Worm (Caenorhabditis elegans) whole organism, L1 larva: ENCODE measurements around the gene Y17D7C.1.
A peak's percentile ranks its signal among the peaks of the same experiment; 100 is the strongest.

ENCODE experiments used
- C16A3.4 ChIP-seq: fragments of 150-350 bp; optimal IDR thresholded peaks from 2 replicates; lab custom pipeline; 2014; ENCODE audit warnings: missing biosample characterization, missing genetic modification characterization
- C34B4.2 ChIP-seq: sonication (generic microtip); optimal IDR thresholded peaks from 2 replicates; lab custom pipeline; 2017; ENCODE audit warnings: mild to moderate bottlenecking, missing genetic modification characterization, missing compliant biosample characterization
- F16B12.6 ChIP-seq: fragments of 150-350 bp; optimal IDR thresholded peaks from 2 replicates; lab custom pipeline; 2014; ENCODE audit warnings: missing biosample characterization, missing genetic modification characterization
- Y116A8C.19 ChIP-seq: sonication (generic microtip); optimal IDR thresholded peaks from 2 replicates; lab custom pipeline; 2016; ENCODE audit warnings: missing compliant biosample characterization, missing genetic modification characterization, borderline replicate concordance
- aly-2 ChIP-seq: fragments of 150-350 bp; optimal IDR thresholded peaks from 2 replicates; lab custom pipeline; 2014; ENCODE audit warnings: missing biosample characterization, missing genetic modification characterization
- efl-1 ChIP-seq, 4 experiments: fragments of 150-350 bp; optimal IDR thresholded peaks in 3 of 4; peaks in 1 of 4; 1 replicate in 1 of 4; 2 replicates in 3 of 4; lab custom pipeline; 2014; ENCODE audit warnings: missing biosample characterization in 2 of 4, missing genetic modification characterization in 2 of 4, missing genetic modification reagents in 2 of 4
- egl-27 ChIP-seq, 2 experiments: fragments of 150-350 bp in 1 of 2; sonication (generic microtip); optimal IDR thresholded peaks; 3 replicates each; lab custom pipeline; 2017 to 2018; ENCODE audit warnings: missing biosample characterization in 2 of 2, missing genetic modification characterization in 2 of 2, missing genetic modification reagents in 2 of 2
- elt-2 ChIP-seq: sonication (generic microtip); optimal IDR thresholded peaks from 2 replicates; lab custom pipeline; 2016; ENCODE audit warnings: missing genetic modification characterization, mild to moderate bottlenecking, inconsistent platforms, missing compliant biosample characterization, missing genetic modification reagents
- elt-3 ChIP-seq, 6 experiments: fragments of 150-350 bp in 1 of 6; sonication (generic microtip); optimal IDR thresholded peaks; 2 replicates each; lab custom pipeline; 2017 to 2018; ENCODE audit warnings: missing biosample characterization in 6 of 6, missing genetic modification characterization in 6 of 6, inconsistent platforms in 1 of 6
- ets-5 ChIP-seq: fragments of 200-800 bp; sonication (Bioruptor generic); IDR thresholded peaks from 2 replicates; pipeline ENCODE4 v1.3.6; 2022; ENCODE audit warnings: missing genetic modification characterization, missing compliant biosample characterization
- grh-1 ChIP-seq: fragments of 200-800 bp; sonication (Bioruptor generic); IDR thresholded peaks from 2 replicates; pipeline ENCODE4 v1.3.6; 2022; ENCODE audit warnings: missing genetic modification reagents, missing genetic modification characterization, missing compliant biosample characterization
- hlh-4 ChIP-seq: sonication (generic microtip); optimal IDR thresholded peaks from 2 replicates; lab custom pipeline; 2016; ENCODE audit warnings: mild to moderate bottlenecking, missing genetic modification characterization, missing compliant biosample characterization
- lin-14 ChIP-seq: fragments of 200-800 bp; sonication (Bioruptor generic); optimal IDR thresholded peaks from 2 replicates; lab custom pipeline; 2018; ENCODE audit warnings: mild to moderate bottlenecking, missing genetic modification characterization, moderate library complexity, missing compliant biosample characterization
- lin-15B ChIP-seq: fragments of 150-350 bp; sonication (generic microtip); optimal IDR thresholded peaks from 3 replicates; lab custom pipeline; 2014; ENCODE audit warnings: missing biosample characterization, missing genetic modification characterization
- lin-35 ChIP-seq, 2 experiments: fragments of 150-350 bp; optimal IDR thresholded peaks; 2 replicates each; lab custom pipeline; 2014; ENCODE audit warnings: missing biosample characterization in 2 of 2, missing genetic modification characterization in 2 of 2, missing genetic modification reagents in 2 of 2
- lin-39 ChIP-seq: fragments of 150-350 bp; optimal IDR thresholded peaks from 2 replicates; lab custom pipeline; 2014; ENCODE audit warnings: missing biosample characterization, missing genetic modification reagents, missing genetic modification characterization
- mab-9 ChIP-seq: fragments of 200-800 bp; sonication (Bioruptor generic); IDR thresholded peaks from 2 replicates; pipeline ENCODE4 v1.3.6; 2022; ENCODE audit warnings: missing genetic modification reagents, missing genetic modification characterization, missing compliant biosample characterization
- nhr-19 ChIP-seq: fragments of 200-800 bp; sonication (Bioruptor generic); conservative IDR thresholded peaks from 2 replicates; pipeline ENCODE4 v1.3.6; 2022; ENCODE audit warnings: missing genetic modification characterization, missing compliant biosample characterization
- nhr-20 ChIP-seq: sonication (generic microtip); optimal IDR thresholded peaks from 2 replicates; lab custom pipeline; 2016; ENCODE audit warnings: mild to moderate bottlenecking, missing genetic modification characterization, missing compliant biosample characterization
- nhr-77 ChIP-seq: fragments of 150-350 bp; optimal IDR thresholded peaks from 2 replicates; lab custom pipeline; 2014; ENCODE audit warnings: missing biosample characterization, missing genetic modification characterization
- nhr-84 ChIP-seq: sonication (generic microtip); optimal IDR thresholded peaks from 2 replicates; lab custom pipeline; 2017; ENCODE audit warnings: missing biosample characterization, missing genetic modification characterization
- nhr-90 ChIP-seq: sonication (generic microtip); optimal IDR thresholded peaks from 2 replicates; lab custom pipeline; 2016; ENCODE audit warnings: mild to moderate bottlenecking, missing genetic modification characterization, missing compliant biosample characterization; ENCODE audit not compliant: poor library complexity
- pqm-1 ChIP-seq: sonication (generic microtip); optimal IDR thresholded peaks from 3 replicates; lab custom pipeline; 2017; ENCODE audit warnings: missing biosample characterization, missing genetic modification characterization
- rnt-1 ChIP-seq: sonication (generic microtip); optimal IDR thresholded peaks from 2 replicates; lab custom pipeline; 2016; ENCODE audit warnings: mild to moderate bottlenecking, missing genetic modification characterization, moderate library complexity, missing compliant biosample characterization
- skn-1 ChIP-seq: fragments of 150-350 bp; optimal IDR thresholded peaks from 2 replicates; lab custom pipeline; 2014; ENCODE audit warnings: missing biosample characterization, missing genetic modification characterization
- snu-23 ChIP-seq: sonication (generic microtip); optimal IDR thresholded peaks from 2 replicates; lab custom pipeline; 2016; ENCODE audit warnings: missing genetic modification characterization, missing compliant biosample characterization
- swsn-7 ChIP-seq: sonication (generic microtip); optimal IDR thresholded peaks from 2 replicates; lab custom pipeline; 2016; ENCODE audit warnings: missing genetic modification characterization, missing compliant biosample characterization
- tlp-1 ChIP-seq: fragments of 150-350 bp; optimal IDR thresholded peaks from 2 replicates; lab custom pipeline; 2014; ENCODE audit warnings: missing biosample characterization, missing genetic modification characterization
- unc-130 ChIP-seq: fragments of 150-350 bp; optimal IDR thresholded peaks from 2 replicates; lab custom pipeline; 2017; ENCODE audit warnings: missing biosample characterization, missing genetic modification characterization, inconsistent platforms
- unc-30 ChIP-seq: sonication (generic microtip); optimal IDR thresholded peaks from 2 replicates; lab custom pipeline; 2017; ENCODE audit warnings: missing biosample characterization, missing genetic modification characterization
- zip-4 ChIP-seq: fragments of 200-800 bp; sonication (Bioruptor generic); optimal IDR thresholded peaks from 2 replicates; lab custom pipeline; 2018; ENCODE audit warnings: mild to moderate bottlenecking, missing genetic modification characterization, moderate library complexity, missing compliant biosample characterization
- ztf-11 ChIP-seq, 2 experiments: sonication (generic microtip); optimal IDR thresholded peaks; 2 replicates each; lab custom pipeline; 2016 to 2017; ENCODE audit warnings: missing genetic modification characterization in 2 of 2, missing biosample characterization in 1 of 2, missing compliant biosample characterization in 1 of 2

The Y17D7C.1 gene

ce11 chrV:18699326-18699725 lies 7.0 kb upstream of the Y17D7C.1 start, which contains the start of gene nhr-241:
Gene nhr-241, plus strand, starts transcription at chrV:18699451.
- no peak for TF ChIP-seq unc-130 (tag; lab: Kevin White, UChicago)
- TF ChIP-seq unc-30 (tag; lab: Kevin White, UChicago) = no peak
- TF ChIP-seq nhr-19 = no peak
- no peak for TF ChIP-seq lin-39 (tag; lab: Kevin White, UChicago)
- no peak for TF ChIP-seq swsn-7 (tag; lab: Kevin White, UChicago)
- no peak for TF ChIP-seq aly-2 (tag; lab: Kevin White, UChicago)
- no peak for TF ChIP-seq snu-23 (GFP tag; lab: Kevin White, UChicago)
- TF ChIP-seq F16B12.6 (tag; lab: Kevin White, UChicago) = no peak
- TF ChIP-seq C16A3.4 (tag; lab: Kevin White, UChicago) = no peak
- TF ChIP-seq hlh-4 (tag; lab: Kevin White, UChicago) = no peak
- TF ChIP-seq efl-1 (optimal IDR thresholded peaks at IDR 0.05; lab: Kevin White, UChicago) = no peak
- no peak for TF ChIP-seq efl-1 (GFP tag; optimal IDR thresholded peaks at IDR 0.05 in 1 of 2; lab: Kevin White, UChicago)
- no peak for TF ChIP-seq egl-27 (tag; optimal IDR thresholded peaks at IDR 0.05; lab: Kevin White, UChicago)
- TF ChIP-seq nhr-84 (tag; lab: Kevin White, UChicago) = no peak
- TF ChIP-seq rnt-1 (tag; lab: Kevin White, UChicago) = no peak
- no peak for TF ChIP-seq tlp-1 (tag; lab: Kevin White, UChicago)
- TF ChIP-seq nhr-20 (tag; lab: Kevin White, UChicago) = no peak
- TF ChIP-seq elt-3 (tag; optimal IDR thresholded peaks at IDR 0.05; lab: Kevin White, UChicago) = no peak
- TF ChIP-seq lin-14 (GFP tag; lab: Kevin White, UChicago) = no peak
- TF ChIP-seq mab-9 (GFP tag; lab: Robert Waterston, UW) = no peak
- TF ChIP-seq zip-4 (GFP tag; lab: Kevin White, UChicago) = no peak

- no peak for TF ChIP-seq ztf-11 (tag; optimal IDR thresholded peaks at IDR 0.05; lab: Kevin White, UChicago)
- peak; percentile 4 for TF ChIP-seq pqm-1 (tag; lab: Kevin White, UChicago)
- TF ChIP-seq lin-15B (tag; lab: Kevin White, UChicago) = no peak
- peak in 1 of 2 experiments; percentile 6 for TF ChIP-seq lin-35 (GFP tag; optimal IDR thresholded peaks at IDR 0.05; lab: Kevin White, UChicago)
- TF ChIP-seq elt-2 (tag; lab: Kevin White, UChicago) = peak; percentile 81
Observed at ce11 chrV:18701306-18701705, 5.1 kb upstream of the Y17D7C.1 start, which contains the start of gene Y69H2.9. Gene Y69H2.9, plus strand, starts transcription at chrV:18701538.

- 0 out of 2 replicates have a peak, but pooled peaks have one; percentile 2 for TF ChIP-seq nhr-19
- TF ChIP-seq nhr-77 (tag; lab: Kevin White, UChicago) = no peak
- TF ChIP-seq F16B12.6 (tag; lab: Kevin White, UChicago) = no peak
- 0 out of 2 replicates have a peak, but pooled peaks have one; percentile 44 for TF ChIP-seq ets-5 (GFP tag; lab: Robert Waterston, UW)
- TF ChIP-seq pqm-1 (tag; lab: Kevin White, UChicago) = no peak
- TF ChIP-seq, all 84 proteins: peak for 2
Observed at ce11 chrV:18705319-18706062, 879 bp upstream of the Y17D7C.1 start.

ce11 chrV:18708015-18708414 lies 1.6 kb downstream of the Y17D7C.1 start:
- TF ChIP-seq unc-30 (tag; lab: Kevin White, UChicago) (no peak), egl-27 (tag; optimal IDR thresholded peaks at IDR 0.05; lab: Kevin White, UChicago) (no peak), C34B4.2 (tag; lab: Kevin White, UChicago) (no peak), Y116A8C.19 (tag; lab: Kevin White, UChicago) (no peak), nhr-90 (tag; lab: Kevin White, UChicago) (no peak), skn-1 (tag; lab: Kevin White, UChicago) (no peak), grh-1 (peak; percentile 43; the same call in 1 of the 2 replicates), snu-23 (GFP tag; lab: Kevin White, UChicago) (no peak), ets-5 (GFP tag; lab: Robert Waterston, UW) (0 out of 2 replicates have a peak, but pooled peaks have one; percentile 78)
